Fruit fly (Drosophila melanogaster) whole organism, embryonic: ENCODE measurements around the gene Pex5.

Experiments
- Asciz ChIP-seq: fragments of 200-800 bp; sonication (Bioruptor generic); optimal IDR thresholded peaks from 2 replicates; lab custom pipeline; 2017; ENCODE audit warnings: missing biosample characterization, mild to moderate bottlenecking, missing genetic modification characterization, missing genetic modification reagents
- CG10209 ChIP-seq: fragments of 200-800 bp; sonication (Bioruptor generic); optimal IDR thresholded peaks from 3 replicates; lab custom pipeline; 2017; ENCODE audit warnings: missing biosample characterization, mild to moderate bottlenecking, missing genetic modification characterization, missing genetic modification reagents
- CG11085 ChIP-seq: fragments of 200-800 bp; sonication (Bioruptor generic); IDR thresholded peaks from 2 replicates; pipeline ENCODE4 v1.3.6; 2022; ENCODE audit warnings: missing biosample characterization, missing genetic modification characterization
- CG11247 ChIP-seq: fragments of 200-800 bp; sonication (Bioruptor generic); IDR thresholded peaks from 2 replicates; pipeline ENCODE4 v1.3.6; 2022; ENCODE audit warnings: missing biosample characterization, missing genetic modification characterization
- CG12104 ChIP-seq: fragments of 200-800 bp; sonication (Bioruptor generic); optimal IDR thresholded peaks from 3 replicates; lab custom pipeline; 2016; ENCODE audit warnings: missing biosample characterization, missing genetic modification characterization
- CG12236 ChIP-seq: fragments of 200-800 bp; sonication (Bioruptor generic); optimal IDR thresholded peaks from 2 replicates; lab custom pipeline; 2016; ENCODE audit warnings: missing biosample characterization, missing genetic modification characterization
- CG13424 ChIP-seq: fragments of 200-800 bp; sonication (Bioruptor generic); optimal IDR thresholded peaks from 2 replicates; lab custom pipeline; 2019; ENCODE audit warnings: missing biosample characterization, mild to moderate bottlenecking, missing genetic modification characterization, moderate library complexity
- CG13775 ChIP-seq: fragments of 200-800 bp; sonication (Bioruptor generic); optimal IDR thresholded peaks from 3 replicates; lab custom pipeline; 2017; ENCODE audit warnings: missing biosample characterization, mild to moderate bottlenecking, missing genetic modification characterization
- CG1529 ChIP-seq: fragments of 200-800 bp; sonication (Bioruptor generic); optimal IDR thresholded peaks from 3 replicates; lab custom pipeline; 2018; ENCODE audit warnings: missing biosample characterization, missing genetic modification characterization
- CG15514 ChIP-seq: fragments of 200-800 bp; sonication (Bioruptor generic); optimal IDR thresholded peaks from 3 replicates; lab custom pipeline; 2017; ENCODE audit warnings: missing biosample characterization, missing genetic modification characterization, mild to moderate bottlenecking, moderate library complexity, missing genetic modification reagents
- CG1647 ChIP-seq: fragments of 200-800 bp; sonication (Bioruptor generic); optimal IDR thresholded peaks from 3 replicates; lab custom pipeline; 2016; ENCODE audit warnings: missing biosample characterization, missing genetic modification characterization
- CG2129 ChIP-seq: fragments of 200-800 bp; sonication (Bioruptor generic); IDR thresholded peaks from 2 replicates; pipeline ENCODE4 v1.3.6; 2022; ENCODE audit warnings: missing biosample characterization, missing genetic modification characterization; ENCODE audit not compliant: partially characterized antibody
- CG30431 ChIP-seq: fragments of 200-800 bp; sonication (Bioruptor generic); optimal IDR thresholded peaks from 2 replicates; lab custom pipeline; 2017; ENCODE audit warnings: missing biosample characterization, missing genetic modification characterization
- CG31224 ChIP-seq: fragments of 200-800 bp; sonication (Bioruptor generic); IDR thresholded peaks from 2 replicates; pipeline ENCODE4 v1.3.6; 2022; ENCODE audit warnings: missing biosample characterization, missing genetic modification characterization
- CG34376 ChIP-seq: fragments of 200-800 bp; sonication (Bioruptor generic); optimal IDR thresholded peaks from 2 replicates; lab custom pipeline; 2018; ENCODE audit warnings: missing biosample characterization, mild to moderate bottlenecking, missing genetic modification characterization
- CG3838 ChIP-seq: fragments of 200-800 bp; sonication (Bioruptor generic); optimal IDR thresholded peaks from 3 replicates; lab custom pipeline; 2016; ENCODE audit warnings: missing biosample characterization, missing genetic modification characterization
- CG3847 ChIP-seq: fragments of 200-800 bp; sonication (Bioruptor generic); IDR thresholded peaks from 2 replicates; pipeline ENCODE4 v1.3.6; 2022; ENCODE audit warnings: missing biosample characterization, missing genetic modification characterization
- CG4424 ChIP-seq: fragments of 200-800 bp; sonication (Bioruptor generic); optimal IDR thresholded peaks from 3 replicates; lab custom pipeline; 2016; ENCODE audit warnings: missing biosample characterization, missing genetic modification characterization
- CG4707 ChIP-seq: fragments of 200-800 bp; sonication (Bioruptor generic); optimal IDR thresholded peaks from 2 replicates; lab custom pipeline; 2018; ENCODE audit warnings: missing biosample characterization, mild to moderate bottlenecking, missing genetic modification characterization, moderate library complexity
- CG6654 ChIP-seq: fragments of 200-800 bp; sonication (Bioruptor generic); optimal IDR thresholded peaks from 2 replicates; lab custom pipeline; 2017; ENCODE audit warnings: missing biosample characterization, mild to moderate bottlenecking, missing genetic modification characterization
- CG6791 ChIP-seq: fragments of 200-800 bp; sonication (Bioruptor generic); IDR thresholded peaks from 3 replicates; pipeline ENCODE4 v1.3.6; 2022; ENCODE audit warnings: missing biosample characterization, missing genetic modification characterization; ENCODE audit not compliant: partially characterized antibody
- CTCF ChIP-seq: fragments of 200-800 bp; sonication (Bioruptor generic); optimal IDR thresholded peaks from 2 replicates; lab custom pipeline; 2017; ENCODE audit warnings: missing biosample characterization, mild to moderate bottlenecking, missing genetic modification characterization, moderate library complexity
- CoRest ChIP-seq: fragments of 200-800 bp; sonication (Bioruptor generic); optimal IDR thresholded peaks from 3 replicates; lab custom pipeline; 2018; ENCODE audit warnings: missing biosample characterization, mild to moderate bottlenecking, missing genetic modification characterization, moderate library complexity
- Dad ChIP-seq: fragments of 200-800 bp; sonication (Bioruptor generic); optimal IDR thresholded peaks from 3 replicates; lab custom pipeline; 2016; ENCODE audit warnings: missing biosample characterization, missing genetic modification characterization
- Deaf1 ChIP-seq: fragments of 200-800 bp; optimal IDR thresholded peaks from 3 replicates; lab custom pipeline; 2019; ENCODE audit warnings: missing biosample characterization, mild to moderate bottlenecking, missing genetic modification characterization, moderate library complexity
- H2.0 ChIP-seq: fragments of 200-800 bp; sonication (Bioruptor generic); IDR thresholded peaks from 2 replicates; pipeline ENCODE4 v1.3.6; 2022; ENCODE audit warnings: missing biosample characterization, missing genetic modification characterization
- MBD-R2 ChIP-seq: fragments of 200-800 bp; sonication (Bioruptor generic); IDR thresholded peaks from 2 replicates; pipeline ENCODE4 v1.3.6; 2022; ENCODE audit warnings: missing biosample characterization, missing genetic modification characterization
- Med ChIP-seq: fragments of 200-800 bp; sonication (Bioruptor generic); peaks from one replicate; lab custom pipeline; 2016; ENCODE audit warnings: missing biosample characterization, missing genetic modification characterization, mild to moderate bottlenecking, inconsistent platforms, moderate library complexity
- NC2β ChIP-seq: fragments of 200-800 bp; sonication (Bioruptor generic); optimal IDR thresholded peaks from 2 replicates; lab custom pipeline; 2016; ENCODE audit warnings: missing biosample characterization, missing genetic modification characterization
- Oli ChIP-seq: fragments of 200-800 bp; sonication (Bioruptor generic); optimal IDR thresholded peaks from 2 replicates; lab custom pipeline; 2018; ENCODE audit warnings: missing biosample characterization, mild to moderate bottlenecking, missing genetic modification characterization, moderate library complexity
- Opbp ChIP-seq: fragments of 200-800 bp; sonication (Bioruptor generic); IDR thresholded peaks from 3 replicates; pipeline ENCODE4 v1.3.6; 2022; ENCODE audit warnings: missing biosample characterization, missing genetic modification characterization; ENCODE audit not compliant: partially characterized antibody
- Sox100B ChIP-seq: fragments of 200-800 bp; sonication (Bioruptor generic); optimal IDR thresholded peaks from 3 replicates; lab custom pipeline; 2018; ENCODE audit warnings: missing biosample characterization, mild to moderate bottlenecking, missing genetic modification characterization
- Spps ChIP-seq: fragments of 200-800 bp; sonication (Bioruptor generic); optimal IDR thresholded peaks from 2 replicates; lab custom pipeline; 2018; ENCODE audit warnings: missing biosample characterization, mild to moderate bottlenecking, missing genetic modification characterization
- Tbp ChIP-seq: fragments of >200 bp; optimal IDR thresholded peaks from 2 replicates; lab custom pipeline; 2018; ENCODE audit warnings: missing biosample characterization, missing genetic modification characterization
- abd-A ChIP-seq: fragments of 200-800 bp; sonication (Bioruptor generic); optimal IDR thresholded peaks from 3 replicates; lab custom pipeline; 2019; ENCODE audit warnings: missing biosample characterization, mild to moderate bottlenecking, missing genetic modification characterization, moderate library complexity
- bigmax ChIP-seq: fragments of 200-800 bp; sonication (Bioruptor generic); optimal IDR thresholded peaks from 2 replicates; lab custom pipeline; 2018; ENCODE audit warnings: missing biosample characterization, mild to moderate bottlenecking, missing genetic modification characterization
- bsh ChIP-seq, 2 experiments: fragments of 200-800 bp; sonication (Bioruptor generic); optimal IDR thresholded peaks; 2 replicates each; lab custom pipeline; 2017 to 2018; ENCODE audit warnings: mild to moderate bottlenecking in 2 of 2, missing biosample characterization in 2 of 2, missing genetic modification characterization in 2 of 2, moderate library complexity in 1 of 2
- dpn ChIP-seq, 2 experiments: fragments of 200-800 bp; sonication (Bioruptor generic); optimal IDR thresholded peaks; 3 replicates each; lab custom pipeline; 2016; ENCODE audit warnings: missing biosample characterization in 2 of 2, missing genetic modification characterization in 2 of 2
- kay ChIP-seq: fragments of 200-800 bp; sonication (Bioruptor generic); optimal IDR thresholded peaks from 2 replicates; lab custom pipeline; 2016; ENCODE audit warnings: missing biosample characterization, missing genetic modification characterization
- nerfin-1 ChIP-seq: fragments of 200-800 bp; sonication (Bioruptor generic); optimal IDR thresholded peaks from 3 replicates; lab custom pipeline; 2019; ENCODE audit warnings: missing biosample characterization, mild to moderate bottlenecking, missing genetic modification characterization, moderate library complexity
- onecut ChIP-seq: fragments of 200-800 bp; sonication (Bioruptor generic); IDR thresholded peaks from 2 replicates; pipeline ENCODE4 v1.3.6; 2022; ENCODE audit warnings: missing biosample characterization, missing genetic modification characterization
- pzg ChIP-seq: fragments of 200-800 bp; sonication (Bioruptor generic); optimal IDR thresholded peaks from 3 replicates; lab custom pipeline; 2018; ENCODE audit warnings: missing biosample characterization, mild to moderate bottlenecking, missing genetic modification characterization, moderate library complexity
- repo ChIP-seq: fragments of 200-800 bp; sonication (Bioruptor generic); optimal IDR thresholded peaks from 2 replicates; lab custom pipeline; 2016; ENCODE audit warnings: missing biosample characterization, missing genetic modification characterization
- schlank ChIP-seq: fragments of 200-800 bp; sonication (Bioruptor generic); optimal IDR thresholded peaks from 2 replicates; lab custom pipeline; 2018; ENCODE audit warnings: missing biosample characterization, mild to moderate bottlenecking, missing genetic modification characterization
- sd ChIP-seq: fragments of 200-800 bp; sonication (Bioruptor generic); optimal IDR thresholded peaks from 3 replicates; lab custom pipeline; 2018; ENCODE audit warnings: missing biosample characterization, mild to moderate bottlenecking, missing genetic modification characterization, moderate library complexity
- sima ChIP-seq: fragments of 200-800 bp; sonication (Bioruptor generic); optimal IDR thresholded peaks from 2 replicates; lab custom pipeline; 2016; ENCODE audit warnings: missing biosample characterization, missing genetic modification characterization
- sob ChIP-seq: fragments of 200-800 bp; sonication (Bioruptor generic); IDR thresholded peaks from 2 replicates; pipeline ENCODE4 v1.3.6; 2022; ENCODE audit warnings: missing biosample characterization, missing genetic modification characterization
- vnd ChIP-seq: fragments of 200-800 bp; sonication (Bioruptor generic); IDR thresholded peaks from 3 replicates; pipeline ENCODE4 v1.3.6; 2022; ENCODE audit warnings: missing biosample characterization, missing genetic modification characterization; ENCODE audit not compliant: partially characterized antibody
- vvl ChIP-seq: fragments of 200-800 bp; sonication (Bioruptor generic); IDR thresholded peaks from 2 replicates; pipeline ENCODE4 v1.3.6; 2022; ENCODE audit warnings: missing biosample characterization, missing genetic modification characterization
- z ChIP-seq: fragments of 200-800 bp; sonication (Bioruptor generic); IDR thresholded peaks from 3 replicates; pipeline ENCODE4 v1.3.6; 2022; ENCODE audit warnings: missing biosample characterization, missing genetic modification characterization

Pex5 gene

dm6 chrX:1877107-1877736 lies 8.4 kb upstream of the Pex5 start, which contains the start of the genes CG14817 and CG14805 (continued):
- TF ChIP-seq z (no peak), sob (GFP tag; lab: Robert Waterston, UW) (peak; percentile 64), vvl (peak; percentile 67), nerfin-1 (tag; lab: Kevin White, UChicago) (peak; percentile 65), MBD-R2 (GFP tag; lab: Robert Waterston, UW) (peak; percentile 75), CG3838 (GFP tag; lab: Kevin White, UChicago) (no peak), CoRest (tag; lab: Kevin White, UChicago) (peak; percentile 43), CG6791 (GFP tag; lab: Robert Waterston, UW) (peak; percentile 62), CG31224 (GFP tag; lab: Robert Waterston, UW) (no peak), abd-A (tag; lab: Kevin White, UChicago) (no peak), CG13775 (GFP tag; lab: Kevin White, UChicago) (peak; percentile 72), Oli (tag; lab: Kevin White, UChicago) (peak; percentile 45), Dad (GFP tag; lab: Kevin White, UChicago) (peak; percentile 7), pzg (peak; percentile 65), CG10209 (GFP tag; lab: Kevin White, UChicago) (peak; percentile 72), CG12236 (GFP tag; lab: Kevin White, UChicago) (no peak), CG4707 (GFP tag; lab: Kevin White, UChicago) (peak; percentile 81), CG15514 (peak; percentile 90), Med (GFP tag; lab: Kevin White, UChicago) (peak; percentile 95), H2.0 (GFP tag; lab: Robert Waterston, UW) (peak; percentile 27; the same call in 1 of the 2 replicates), sima (no peak), Tbp (GFP tag; lab: Kevin White, UChicago) (no peak), CG11085 (peak; percentile 20; the same call in 1 of the 2 replicates), CG6654 (GFP tag; lab: Kevin White, UChicago) (peak; percentile 33), bigmax (peak; percentile 51), onecut (GFP tag; lab: Robert Waterston, UW) (peak; percentile 76), CG34376 (GFP tag; lab: Kevin White, UChicago) (peak; percentile 94), CG13424 (tag; lab: Kevin White, UChicago) (peak; percentile 47), Spps (tag; lab: Kevin White, UChicago) (peak; percentile 56), repo (GFP tag; lab: Kevin White, UChicago) (peak; percentile 11), CG11247 (GFP tag; lab: Robert Waterston, UW) (no peak), Sox100B (GFP tag; lab: Kevin White, UChicago) (no peak), CG1529 (GFP tag; lab: Kevin White, UChicago) (peak; percentile 54), CG12104 (GFP tag; lab: Kevin White, UChicago) (peak; percentile 57), Deaf1 (peak; percentile 30), dpn (GFP tag; optimal IDR thresholded peaks at IDR 0.05; lab: Kevin White, UChicago) (peak; percentile 11 to 26), kay (GFP tag; lab: Kevin White, UChicago) (no peak), sd (tag; lab: Kevin White, UChicago) (no peak), Asciz (GFP tag; lab: Kevin White, UChicago) (no peak), CTCF (GFP tag; lab: Kevin White, UChicago) (peak; percentile 33), CG30431 (peak; percentile 22), vnd (GFP tag; lab: Robert Waterston, UW) (0 out of 3 replicates have a peak, but pooled peaks have one; percentile 31), CG3847 (GFP tag; lab: Robert Waterston, UW) (peak; percentile 50), CG1647 (peak; percentile 52), CG4424 (no peak), NC2β (GFP tag; lab: Kevin White, UChicago) (peak; percentile 65), bsh (GFP tag; optimal IDR thresholded peaks at IDR 0.05; lab: Kevin White, UChicago) (peak; percentile 10 to 62), CG2129 (GFP tag; lab: Robert Waterston, UW) (no peak), schlank (tag; lab: Kevin White, UChicago) (peak; percentile 85), Opbp (peak; percentile 70)
